Worm (Caenorhabditis elegans): ENCODE measurements around the gene arf-1.

DNA sequence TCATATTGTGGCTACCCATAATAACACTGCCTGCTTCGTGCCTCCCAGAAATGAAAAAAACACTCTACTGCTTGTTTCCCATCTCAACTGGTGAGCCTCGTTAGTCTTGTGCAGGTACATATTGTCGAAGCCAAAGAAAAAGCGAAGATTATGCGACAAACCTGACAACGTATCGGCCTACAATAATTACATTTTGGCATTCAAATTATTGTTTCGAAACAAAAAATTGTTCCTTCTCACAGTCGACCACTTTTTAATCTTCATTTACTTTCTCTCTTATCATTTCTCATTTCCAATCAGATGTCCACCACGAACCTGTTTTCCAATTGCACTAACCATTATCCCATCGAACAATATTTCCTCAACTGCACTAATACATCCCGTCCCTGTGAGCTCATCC, 28.4 kb downstream of the arf-1 start, which contains the start of gene B0244.15:
- TF ChIP-seq T22C8.4 (GFP tag; IDR thresholded peaks at IDR 0.05) (no peak), ztf-23 (GFP tag; IDR thresholded peaks at IDR 0.05) (no peak)

All from whole organism, midembryonic.